Worm (Caenorhabditis elegans): ENCODE data around the gene clec-138.

DNA sequence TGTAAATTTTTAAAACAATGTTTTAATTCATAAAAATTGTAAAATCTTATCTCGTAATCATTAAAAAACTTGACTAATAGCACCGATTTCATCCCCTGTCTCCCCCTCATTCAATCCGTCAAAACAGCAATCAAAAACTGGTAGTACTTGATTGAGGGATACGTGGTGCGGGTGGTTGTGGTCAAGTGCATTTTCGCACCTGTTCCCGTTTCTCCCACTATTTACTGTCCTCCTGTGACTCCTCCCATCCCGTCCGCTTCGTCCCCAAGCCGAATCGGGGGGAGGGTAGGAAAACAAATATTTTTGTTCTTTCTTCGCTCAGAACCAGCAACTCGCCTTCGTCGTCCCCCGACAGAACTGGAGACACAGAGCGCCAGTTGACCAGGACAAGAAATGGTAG is 29.2 kb upstream of the clec-138 start, which contains the start of gene lgc-27:
- no peak for TF ChIP-seq ceh-9 (tag; optimal IDR thresholded peaks at IDR 0.05)
- TF ChIP-seq tbx-2 (tag; optimal IDR thresholded peaks at IDR 0.05) = peak; percentile 44
- TF ChIP-seq F13H6.1 (tag; optimal IDR thresholded peaks at IDR 0.05) = no peak
- no peak for TF ChIP-seq ama-1 (optimal IDR thresholded peaks at IDR 0.05)
- no peak for TF ChIP-seq pqm-1 (tag; optimal IDR thresholded peaks at IDR 0.05)
- no peak for TF ChIP-seq dve-1 (tag; optimal IDR thresholded peaks at IDR 0.05)
- no peak for TF ChIP-seq hlh-15 (tag; optimal IDR thresholded peaks at IDR 0.05)
- TF ChIP-seq fkh-10 (GFP tag; optimal IDR thresholded peaks at IDR 0.05) = no peak
- TF ChIP-seq dmd-4 (tag; optimal IDR thresholded peaks at IDR 0.05; ENCODE audit: borderline replicate concordance) = no peak
- no peak for TF ChIP-seq pha-4 (tag; optimal IDR thresholded peaks at IDR 0.05)
- no peak for TF ChIP-seq ref-2 (tag; optimal IDR thresholded peaks at IDR 0.05)
- TF ChIP-seq npax-4 (tag; optimal IDR thresholded peaks at IDR 0.05) = no peak
